Worm (Caenorhabditis elegans) whole organism, young adult: ENCODE data around the gene C08E3.13.

Experiments used
- F55B11.4 ChIP-seq: sonication (generic microtip); optimal IDR thresholded peaks from 2 replicates; lab custom pipeline; 2016; ENCODE audit warnings: missing compliant biosample characterization, missing genetic modification characterization, borderline replicate concordance; ENCODE audit not compliant: insufficient read depth
- ZK185.1 ChIP-seq: sonication (generic microtip); optimal IDR thresholded peaks from 2 replicates; lab custom pipeline; 2016; ENCODE audit warnings: mild to moderate bottlenecking, missing genetic modification characterization, missing compliant biosample characterization; ENCODE audit not compliant: poor library complexity, severe bottlenecking
- ets-4 ChIP-seq: fragments of 200-800 bp; sonication (Bioruptor generic); optimal IDR thresholded peaks from 2 replicates; lab custom pipeline; 2018; ENCODE audit warnings: mild to moderate bottlenecking, missing genetic modification characterization, missing compliant biosample characterization
- hmg-20 ChIP-seq: fragments of 200-800 bp; sonication (Bioruptor generic); IDR thresholded peaks from 2 replicates; pipeline ENCODE4 v1.3.6; 2022; ENCODE audit warnings: missing genetic modification reagents, missing genetic modification characterization, missing compliant biosample characterization
- lin-35 ChIP-seq, 3 experiments: fragments of 150-350 bp in 2 of 3; sonication (generic microtip) in 1 of 3; optimal IDR thresholded peaks; 2 replicates each; lab custom pipeline; 2014 to 2018; ENCODE audit warnings: missing biosample characterization in 3 of 3, missing genetic modification characterization in 3 of 3, missing genetic modification reagents in 3 of 3
- repo-1 ChIP-seq: sonication (generic microtip); optimal IDR thresholded peaks from 2 replicates; lab custom pipeline; 2017; ENCODE audit warnings: mild to moderate bottlenecking, missing genetic modification characterization, missing compliant biosample characterization
- rpc-1 ChIP-seq, 2 experiments: fragments of 150-350 bp in 1 of 2; sonication (generic microtip) in 1 of 2; optimal IDR thresholded peaks; 2 replicates each; lab custom pipeline; 2014 to 2018; ENCODE audit warnings: missing biosample characterization in 1 of 2, missing genetic modification characterization in 1 of 2, missing genetic modification reagents in 1 of 2, missing genotype in 1 of 2
- snpc-4 ChIP-seq, 5 experiments: fragments of 150-350 bp in 1 of 5; sonication (generic microtip) in 4 of 5; optimal IDR thresholded peaks; 2 replicates each; lab custom pipeline; 2014 to 2018; ENCODE audit warnings: missing genetic modification characterization in 5 of 5, missing biosample characterization in 3 of 5, antibody characterized with exemption in 2 of 5, mild to moderate bottlenecking in 2 of 5, missing compliant biosample characterization in 2 of 5, missing genotype in 2 of 5, moderate library complexity in 2 of 5, missing genetic modification reagents in 1 of 5
- unc-62 ChIP-seq: fragments of 150-350 bp; optimal IDR thresholded peaks from 2 replicates; lab custom pipeline; 2014; ENCODE audit warnings: missing biosample characterization, missing genetic modification reagents, missing genetic modification characterization

- TF ChIP-seq unc-62 (GFP tag; lab: Kevin White, UChicago): no peak
- TF ChIP-seq repo-1: no peak
- no peak for TF ChIP-seq hmg-20 (GFP tag; lab: Robert Waterston, UW)
- TF ChIP-seq snpc-4 (GFP tag; optimal IDR thresholded peaks at IDR 0.05; lab: Kevin White, UChicago): no peak
- no peak for TF ChIP-seq snpc-4 (tag; optimal IDR thresholded peaks at IDR 0.05; lab: Kevin White, UChicago)
- no peak for TF ChIP-seq F55B11.4 (tag; lab: Kevin White, UChicago)
- TF ChIP-seq ets-4: no peak
- TF ChIP-seq ZK185.1 (tag; lab: Kevin White, UChicago): no peak
- no peak for TF ChIP-seq lin-35 (GFP tag; optimal IDR thresholded peaks at IDR 0.05; lab: Kevin White, UChicago)
- TF ChIP-seq rpc-1 (optimal IDR thresholded peaks at IDR 0.05; lab: Kevin White, UChicago): no peak
- TF ChIP-seq rpc-1 (tag; optimal IDR thresholded peaks at IDR 0.05; lab: Kevin White, UChicago): no peak
These were observed 14.1 kb upstream of the C08E3.13 start, which contains the start of gene ZC204.17 for ce11 chrII:1646199-1646598.
